Worm (Caenorhabditis elegans) whole organism, mixed stage, embryonic: ENCODE measurements around the gene C38C3.4.

Experiments used
- M03D4.4 ChIP-seq: sonication (generic microtip); optimal IDR thresholded peaks from 2 replicates; lab custom pipeline; 2017; ENCODE audit warnings: mild to moderate bottlenecking, missing genetic modification characterization, missing compliant biosample characterization
- unc-39 ChIP-seq: fragments of 150-350 bp; optimal IDR thresholded peaks from 2 replicates; lab custom pipeline; 2014; ENCODE audit warnings: missing biosample characterization, missing genetic modification characterization
- unc-62 ChIP-seq: fragments of 150-350 bp; optimal IDR thresholded peaks from 2 replicates; lab custom pipeline; 2014; ENCODE audit warnings: missing biosample characterization, missing genetic modification reagents, missing genetic modification characterization
- ztf-11 ChIP-seq: fragments of 150-350 bp; optimal IDR thresholded peaks from 2 replicates; lab custom pipeline; 2014; ENCODE audit warnings: missing biosample characterization, missing genetic modification characterization

DNA sequence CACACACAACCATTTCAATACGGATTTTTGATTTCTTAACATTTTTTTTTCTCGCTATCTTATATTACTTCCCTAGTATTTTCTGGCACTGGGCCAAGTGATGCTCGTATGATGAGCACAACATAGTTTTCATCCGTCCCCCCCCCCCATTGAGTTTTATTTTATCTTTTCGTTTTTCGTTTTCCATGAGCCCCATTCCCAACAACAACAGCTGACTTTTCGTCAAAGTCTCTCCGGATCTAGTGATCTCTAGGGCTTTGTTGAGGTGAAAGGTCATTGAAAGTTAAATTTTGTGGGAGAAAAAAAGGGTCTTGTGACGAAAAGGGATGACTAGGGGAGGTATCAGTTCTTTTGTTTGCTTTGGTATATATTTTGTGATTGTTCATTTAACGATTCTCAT is 1.0 kb upstream of the C38C3.4 start:
- TF ChIP-seq M03D4.4 (tag; lab: Kevin White, UChicago) (no peak), ztf-11 (no peak), unc-39 (tag; lab: Kevin White, UChicago) (no peak), unc-62 (GFP tag; lab: Kevin White, UChicago) (no peak)
